Fruit fly (Drosophila melanogaster): Measurements from ENCODE around the gene CG18530.

- TF ChIP-seq CG8478 (optimal IDR thresholded peaks at IDR 0.05) (no peak), CTCF (optimal IDR thresholded peaks at IDR 0.05) (no peak)
Measured at dm6 chr3R:12652736-12653135, 19.6 kb downstream of the CG18530 start.
